Fruit fly (Drosophila melanogaster) whole organism, embryonic: ENCODE data around the gene CG31960.

ENCODE experiments used
- Abd-B ChIP-seq: fragments of 200-800 bp; sonication (Bioruptor generic); optimal IDR thresholded peaks from 2 replicates; lab custom pipeline; 2018; ENCODE audit warnings: missing biosample characterization, mild to moderate bottlenecking, missing genetic modification characterization, moderate library complexity
- Blimp-1 ChIP-seq: fragments of 200-800 bp; sonication (Bioruptor generic); optimal IDR thresholded peaks from 3 replicates; lab custom pipeline; 2018; ENCODE audit warnings: missing biosample characterization, missing genetic modification characterization, mild to moderate bottlenecking, moderate library complexity, missing genetic modification reagents
- CG10147 ChIP-seq: fragments of 200-800 bp; sonication (Bioruptor generic); optimal IDR thresholded peaks from 2 replicates; lab custom pipeline; 2019; ENCODE audit warnings: missing biosample characterization, mild to moderate bottlenecking, missing genetic modification characterization, moderate library complexity
- CG10979 ChIP-seq: fragments of 200-800 bp; sonication (Bioruptor generic); optimal IDR thresholded peaks from 2 replicates; lab custom pipeline; 2018; ENCODE audit warnings: missing biosample characterization, mild to moderate bottlenecking, missing genetic modification characterization, moderate library complexity
- CG11093 ChIP-seq: fragments of 200-800 bp; sonication (Bioruptor generic); IDR thresholded peaks from 3 replicates; pipeline ENCODE4 v1.3.6; 2022; ENCODE audit warnings: missing biosample characterization, missing genetic modification characterization
- CG11398 ChIP-seq: fragments of 200-800 bp; sonication (Bioruptor generic); optimal IDR thresholded peaks from 2 replicates; lab custom pipeline; 2016; ENCODE audit warnings: missing biosample characterization, missing genetic modification characterization
- CG11456 ChIP-seq: fragments of 200-800 bp; sonication (Bioruptor generic); IDR thresholded peaks from 3 replicates; pipeline ENCODE4 v1.3.6; 2022; ENCODE audit warnings: missing biosample characterization, missing genetic modification characterization
- CG12104 ChIP-seq: fragments of 200-800 bp; sonication (Bioruptor generic); optimal IDR thresholded peaks from 3 replicates; lab custom pipeline; 2016; ENCODE audit warnings: missing biosample characterization, missing genetic modification characterization
- CG12299 ChIP-seq: fragments of 200-800 bp; sonication (Bioruptor generic); optimal IDR thresholded peaks from 2 replicates; lab custom pipeline; 2018; ENCODE audit warnings: missing biosample characterization, mild to moderate bottlenecking, missing genetic modification characterization
- CG13424 ChIP-seq: fragments of 200-800 bp; sonication (Bioruptor generic); optimal IDR thresholded peaks from 2 replicates; lab custom pipeline; 2019; ENCODE audit warnings: missing biosample characterization, mild to moderate bottlenecking, missing genetic modification characterization, moderate library complexity
- CG13624 ChIP-seq: fragments of 200-800 bp; sonication (Bioruptor generic); optimal IDR thresholded peaks from 2 replicates; lab custom pipeline; 2016; ENCODE audit warnings: missing biosample characterization, missing genetic modification characterization
- CG16815 ChIP-seq: fragments of 200-800 bp; sonication (Bioruptor generic); optimal IDR thresholded peaks from 3 replicates; lab custom pipeline; 2017; ENCODE audit warnings: missing biosample characterization, mild to moderate bottlenecking, missing genetic modification characterization
- CG17328 ChIP-seq: fragments of 200-800 bp; sonication (Bioruptor generic); IDR thresholded peaks from 2 replicates; pipeline ENCODE4 v1.3.6; 2022; ENCODE audit warnings: missing biosample characterization, missing genetic modification characterization
- CG1832 ChIP-seq: fragments of 200-800 bp; sonication (Bioruptor generic); optimal IDR thresholded peaks from 2 replicates; lab custom pipeline; 2017; ENCODE audit warnings: missing biosample characterization, mild to moderate bottlenecking, missing genetic modification characterization, inconsistent platforms
- CG30431 ChIP-seq: fragments of 200-800 bp; sonication (Bioruptor generic); optimal IDR thresholded peaks from 2 replicates; lab custom pipeline; 2017; ENCODE audit warnings: missing biosample characterization, missing genetic modification characterization
- CG4282 ChIP-seq: fragments of 200-800 bp; sonication (Bioruptor generic); optimal IDR thresholded peaks from 2 replicates; lab custom pipeline; 2016; ENCODE audit warnings: missing biosample characterization, missing genetic modification characterization
- CG7271 ChIP-seq: fragments of 200-800 bp; sonication (Bioruptor generic); optimal IDR thresholded peaks from 2 replicates; lab custom pipeline; 2018; ENCODE audit warnings: missing biosample characterization, mild to moderate bottlenecking, missing genetic modification characterization, moderate library complexity
- CG7357 ChIP-seq: fragments of 200-800 bp; sonication (Bioruptor generic); IDR thresholded peaks from 3 replicates; pipeline ENCODE4 v1.3.6; 2022; ENCODE audit warnings: missing biosample characterization, missing genetic modification characterization
- CG7556 ChIP-seq: fragments of 200-800 bp; sonication (Bioruptor generic); optimal IDR thresholded peaks from 2 replicates; lab custom pipeline; 2017; ENCODE audit warnings: missing biosample characterization, mild to moderate bottlenecking, missing genetic modification characterization
- CG7928 ChIP-seq: fragments of 200-800 bp; sonication (Bioruptor generic); optimal IDR thresholded peaks from 2 replicates; lab custom pipeline; 2017; ENCODE audit warnings: missing biosample characterization, mild to moderate bottlenecking, missing genetic modification characterization
- CG8924 ChIP-seq: fragments of 200-800 bp; optimal IDR thresholded peaks from 3 replicates; lab custom pipeline; 2019; ENCODE audit warnings: missing biosample characterization, mild to moderate bottlenecking, missing genetic modification characterization, moderate library complexity
- CTCF ChIP-seq: fragments of 200-800 bp; sonication (Bioruptor generic); optimal IDR thresholded peaks from 2 replicates; lab custom pipeline; 2017; ENCODE audit warnings: missing biosample characterization, mild to moderate bottlenecking, missing genetic modification characterization, moderate library complexity
- Fer3 ChIP-seq: fragments of 200-800 bp; sonication (Bioruptor generic); optimal IDR thresholded peaks from 2 replicates; lab custom pipeline; 2018; ENCODE audit warnings: missing biosample characterization, mild to moderate bottlenecking, missing genetic modification characterization, moderate library complexity
- Gug ChIP-seq: fragments of 200-800 bp; sonication (Bioruptor generic); IDR thresholded peaks from 4 replicates; pipeline ENCODE4 v1.3.6; 2022; ENCODE audit warnings: missing biosample characterization, missing genetic modification characterization
- HLH3B ChIP-seq: fragments of 200-800 bp; sonication (Bioruptor generic); IDR thresholded peaks from 2 replicates; pipeline ENCODE4 v1.3.6; 2022; ENCODE audit warnings: missing biosample characterization, missing genetic modification characterization
- Lpt ChIP-seq: fragments of >200 bp; optimal IDR thresholded peaks from 2 replicates; lab custom pipeline; 2018; ENCODE audit warnings: missing biosample characterization, missing genetic modification characterization
- Opbp ChIP-seq: fragments of 200-800 bp; sonication (Bioruptor generic); IDR thresholded peaks from 3 replicates; pipeline ENCODE4 v1.3.6; 2022; ENCODE audit warnings: missing biosample characterization, missing genetic modification characterization; ENCODE audit not compliant: partially characterized antibody
- Pdp1 ChIP-seq, 2 experiments: fragments of 200-800 bp; sonication (Bioruptor generic); optimal IDR thresholded peaks; 3 replicates each; lab custom pipeline; 2016; ENCODE audit warnings: missing biosample characterization in 2 of 2, missing genetic modification characterization in 2 of 2, mild to moderate bottlenecking in 1 of 2, moderate library complexity in 1 of 2
- Six4 ChIP-seq: fragments of 200-800 bp; sonication (Bioruptor generic); optimal IDR thresholded peaks from 2 replicates; lab custom pipeline; 2016; ENCODE audit warnings: missing biosample characterization, missing genetic modification characterization
- ab ChIP-seq: fragments of 200-800 bp; sonication (Bioruptor generic); optimal IDR thresholded peaks from 2 replicates; lab custom pipeline; 2016; ENCODE audit warnings: missing biosample characterization, missing genetic modification characterization
- ash1 ChIP-seq: fragments of 200-800 bp; sonication (Bioruptor generic); optimal IDR thresholded peaks from 2 replicates; lab custom pipeline; 2018; ENCODE audit warnings: missing biosample characterization, mild to moderate bottlenecking, missing genetic modification characterization
- crol ChIP-seq: fragments of 200-800 bp; sonication (Bioruptor generic); IDR thresholded peaks from 2 replicates; pipeline ENCODE4 v1.3.6; 2022; ENCODE audit warnings: missing biosample characterization, missing genetic modification characterization
- dmrt99B ChIP-seq: fragments of 200-800 bp; sonication (Bioruptor generic); optimal IDR thresholded peaks from 2 replicates; lab custom pipeline; 2018; ENCODE audit warnings: missing biosample characterization, mild to moderate bottlenecking, missing genetic modification characterization, moderate library complexity
- dpn ChIP-seq, 2 experiments: fragments of 200-800 bp; sonication (Bioruptor generic); optimal IDR thresholded peaks; 3 replicates each; lab custom pipeline; 2016; ENCODE audit warnings: missing biosample characterization in 2 of 2, missing genetic modification characterization in 2 of 2
- en ChIP-seq: fragments of 200-800 bp; sonication (Bioruptor generic); optimal IDR thresholded peaks from 2 replicates; lab custom pipeline; 2016; ENCODE audit warnings: missing biosample characterization, missing genetic modification characterization
- esg ChIP-seq: fragments of 200-800 bp; sonication (Bioruptor generic); conservative IDR thresholded peaks from 2 replicates; pipeline ENCODE4 v1.3.6; 2022; ENCODE audit warnings: missing biosample characterization, missing genetic modification characterization
- ewg ChIP-seq: fragments of 200-800 bp; sonication (Bioruptor generic); optimal IDR thresholded peaks from 3 replicates; lab custom pipeline; 2017; ENCODE audit warnings: mild to moderate bottlenecking, missing biosample characterization, missing genetic modification reagents, missing genetic modification characterization
- eyg ChIP-seq: fragments of 200-800 bp; sonication (Bioruptor generic); optimal IDR thresholded peaks from 3 replicates; lab custom pipeline; 2016; ENCODE audit warnings: missing biosample characterization, missing genetic modification characterization
- hb ChIP-seq: fragments of 200-800 bp; sonication (Bioruptor generic); IDR thresholded peaks from 3 replicates; pipeline ENCODE4 v1.3.6; 2022; ENCODE audit warnings: missing biosample characterization, missing genetic modification characterization; ENCODE audit not compliant: partially characterized antibody
- insv ChIP-seq, 2 experiments: fragments of 200-800 bp; sonication (Bioruptor generic); optimal IDR thresholded peaks; 3 replicates each; lab custom pipeline; 2016 to 2018; ENCODE audit warnings: missing biosample characterization in 2 of 2, missing genetic modification characterization in 2 of 2
- lmd ChIP-seq: fragments of 200-800 bp; sonication (Bioruptor generic); IDR thresholded peaks from 2 replicates; pipeline ENCODE4 v1.3.6; 2022; ENCODE audit warnings: missing biosample characterization, missing genetic modification characterization
- nerfin-1 ChIP-seq: fragments of 200-800 bp; sonication (Bioruptor generic); optimal IDR thresholded peaks from 3 replicates; lab custom pipeline; 2019; ENCODE audit warnings: missing biosample characterization, mild to moderate bottlenecking, missing genetic modification characterization, moderate library complexity
- phol ChIP-seq: fragments of 200-800 bp; sonication (Bioruptor generic); optimal IDR thresholded peaks from 3 replicates; lab custom pipeline; 2018; ENCODE audit warnings: missing biosample characterization, mild to moderate bottlenecking, missing genetic modification characterization, moderate library complexity
- pum ChIP-seq: fragments of 200-800 bp; sonication (Bioruptor generic); optimal IDR thresholded peaks from 2 replicates; lab custom pipeline; 2016; ENCODE audit warnings: missing biosample characterization, missing genetic modification characterization
- sim ChIP-seq: fragments of 200-800 bp; sonication (Bioruptor generic); IDR thresholded peaks from 2 replicates; pipeline ENCODE4 v1.3.6; 2022; ENCODE audit warnings: missing biosample characterization, missing genetic modification characterization
- slbo ChIP-seq: fragments of 200-800 bp; sonication (Bioruptor generic); IDR thresholded peaks from 2 replicates; pipeline ENCODE4 v1.3.6; 2022; ENCODE audit warnings: missing biosample characterization, missing genetic modification characterization
- trem ChIP-seq: fragments of 200-800 bp; optimal IDR thresholded peaks from 3 replicates; lab custom pipeline; 2019; ENCODE audit warnings: missing biosample characterization, mild to moderate bottlenecking, missing genetic modification characterization, moderate library complexity
- vvl ChIP-seq: fragments of 200-800 bp; sonication (Bioruptor generic); IDR thresholded peaks from 2 replicates; pipeline ENCODE4 v1.3.6; 2022; ENCODE audit warnings: missing biosample characterization, missing genetic modification characterization
- zfh1 ChIP-seq: fragments of 200-800 bp; sonication (Bioruptor generic); IDR thresholded peaks from 3 replicates; pipeline ENCODE4 v1.3.6; 2022; ENCODE audit warnings: missing biosample characterization, missing genetic modification characterization

CG31960 gene

DNA sequence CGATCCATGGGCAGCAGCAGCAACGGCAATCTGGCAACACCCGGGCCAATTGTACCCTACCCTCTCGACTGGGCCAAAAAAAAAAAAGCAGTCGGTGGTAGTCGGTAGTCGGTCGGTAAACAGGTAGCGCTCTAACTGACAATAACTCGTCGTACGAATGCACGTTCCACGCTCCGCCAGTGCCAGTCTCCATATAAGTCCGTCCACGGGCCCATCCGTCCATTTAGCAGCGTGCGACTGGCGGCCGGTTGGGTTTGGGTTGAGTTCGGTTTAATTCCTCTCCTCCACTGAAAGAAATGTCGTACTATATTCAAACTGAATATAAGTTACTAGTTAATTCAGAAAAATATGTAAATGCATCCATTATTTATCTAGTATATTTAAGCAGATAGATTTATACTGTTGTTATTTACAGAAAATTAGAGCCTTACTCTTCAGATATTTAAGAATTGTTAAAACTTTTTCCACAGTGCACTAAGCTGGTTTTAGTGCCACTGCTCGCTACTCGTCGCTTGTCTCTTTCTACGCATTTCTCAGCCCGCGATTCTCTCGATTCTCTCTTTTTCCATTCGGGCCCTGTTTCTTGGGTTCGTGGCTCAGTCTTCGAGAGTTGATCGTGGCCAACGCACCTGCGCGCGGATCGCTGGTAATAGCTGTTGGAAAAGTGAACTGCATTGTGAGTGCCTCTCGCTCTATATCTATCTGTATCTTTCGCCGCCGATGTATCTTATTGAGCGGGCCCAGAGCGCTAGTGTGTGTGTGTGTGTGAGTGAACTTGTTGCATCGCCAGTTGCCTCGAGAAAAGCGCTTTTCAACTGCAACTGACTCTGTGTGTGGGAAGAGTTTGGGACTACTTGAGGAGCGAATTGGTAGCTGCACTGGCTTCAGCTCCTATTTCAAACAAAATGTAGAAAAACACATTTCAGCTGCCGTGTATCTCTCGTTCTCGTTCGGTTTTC lies 13.4 kb upstream of the CG31960 start, which contains the start of gene bowl (continued):
- TF ChIP-seq sim (GFP tag; lab: Robert Waterston, UW) = peak; percentile 97
- peak; percentile 82 for TF ChIP-seq en (GFP tag; lab: Kevin White, UChicago)
- peak; percentile 88 for TF ChIP-seq CG11456 (GFP tag; lab: Robert Waterston, UW)
- TF ChIP-seq esg (GFP tag; lab: Robert Waterston, UW) = peak; percentile 97
- peak; percentile 94 to 96 for TF ChIP-seq dpn (GFP tag; optimal IDR thresholded peaks at IDR 0.05; lab: Kevin White, UChicago)
- peak; percentile 97 for TF ChIP-seq slbo
- TF ChIP-seq hb (GFP tag; lab: Robert Waterston, UW) = no peak
- peak; percentile 96 for TF ChIP-seq HLH3B (GFP tag; lab: Robert Waterston, UW)
- peak; percentile 70 for TF ChIP-seq CG7928 (GFP tag; lab: Kevin White, UChicago)
- peak; percentile 98 for TF ChIP-seq CG17328 (GFP tag; lab: Robert Waterston, UW)
- TF ChIP-seq ab (GFP tag; lab: Kevin White, UChicago) = peak; percentile 80
- TF ChIP-seq nerfin-1 (tag; lab: Kevin White, UChicago) = peak; percentile 84
- peak; percentile 91 for TF ChIP-seq CG13424
- peak; percentile 84 for TF ChIP-seq CG7271 (tag; lab: Kevin White, UChicago)
- TF ChIP-seq CG30431 (GFP tag; lab: Kevin White, UChicago) = peak; percentile 93
- peak; percentile 98 for TF ChIP-seq zfh1 (GFP tag; lab: Robert Waterston, UW)
- TF ChIP-seq CG10979 (tag; lab: Kevin White, UChicago) = peak; percentile 97
- TF ChIP-seq CTCF (GFP tag; lab: Kevin White, UChicago) = peak; percentile 43
- TF ChIP-seq lmd (GFP tag; lab: Robert Waterston, UW) = peak; percentile 97
- peak; percentile 89 for TF ChIP-seq Blimp-1 (GFP tag; lab: Kevin White, UChicago)
- TF ChIP-seq Six4 (GFP tag; lab: Kevin White, UChicago) = peak; percentile 88
- peak; percentile 36 to 59 for TF ChIP-seq insv (GFP tag; optimal IDR thresholded peaks at IDR 0.05; lab: Kevin White, UChicago)
- peak; percentile 99 for TF ChIP-seq vvl
- TF ChIP-seq Opbp (GFP tag; lab: Robert Waterston, UW) = peak; percentile 44; the same call in 1 of the 3 replicates
- TF ChIP-seq CG12104 (GFP tag; lab: Kevin White, UChicago) = peak; percentile 92
- peak; percentile 51 for TF ChIP-seq CG1832 (GFP tag; lab: Kevin White, UChicago)
- peak; percentile 88 for TF ChIP-seq CG7357 (GFP tag; lab: Robert Waterston, UW)
- peak; percentile 82 for TF ChIP-seq crol (GFP tag; lab: Robert Waterston, UW)
- peak; percentile 89 for TF ChIP-seq CG11398
- TF ChIP-seq CG12299 (tag; lab: Kevin White, UChicago) = peak; percentile 95
- TF ChIP-seq eyg = peak; percentile 75
- TF ChIP-seq pum (GFP tag; lab: Kevin White, UChicago) = peak; percentile 89
- TF ChIP-seq CG10147 (GFP tag; lab: Kevin White, UChicago) = peak; percentile 83
- TF ChIP-seq CG13624 (GFP tag; lab: Kevin White, UChicago) = peak; percentile 93
- peak; percentile 93 for TF ChIP-seq phol
- TF ChIP-seq Fer3 = peak; percentile 85
- peak; percentile 90 for TF ChIP-seq CG11093
- TF ChIP-seq Gug (GFP tag; lab: Robert Waterston, UW) = peak; percentile 77; the same call in 3 of the 4 replicates
- TF ChIP-seq trem = peak; percentile 90
- peak; percentile 97 for TF ChIP-seq CG16815 (GFP tag; lab: Kevin White, UChicago)
- no peak for TF ChIP-seq Lpt (GFP tag; lab: Kevin White, UChicago)
- peak; percentile 99 for TF ChIP-seq CG8924 (tag; lab: Kevin White, UChicago)
- TF ChIP-seq CG7556 (GFP tag; lab: Kevin White, UChicago) = peak; percentile 97
- TF ChIP-seq ash1 (GFP tag; lab: Kevin White, UChicago) = peak; percentile 14
- TF ChIP-seq Pdp1 (GFP tag; optimal IDR thresholded peaks at IDR 0.05; lab: Kevin White, UChicago) = peak; percentile 89 to 92
- TF ChIP-seq ewg = peak; percentile 91
- peak; percentile 84 for TF ChIP-seq Abd-B (GFP tag; lab: Kevin White, UChicago)
- peak; percentile 95 for TF ChIP-seq dmrt99B (tag; lab: Kevin White, UChicago)
- peak; percentile 61 for TF ChIP-seq CG4282 (GFP tag; lab: Kevin White, UChicago)
